Fruit fly (Drosophila melanogaster): Measurements from ENCODE around the gene CG18273.

The CG18273 gene

dm6 chrX:526479-527071, 39.2 kb upstream of the CG18273 start (continued):
- no peak for TF ChIP-seq CkIIα-i1 (GFP tag; IDR thresholded peaks at IDR 0.05)
- no peak for TF ChIP-seq E2f2 (GFP tag; IDR thresholded peaks at IDR 0.05)
- peak; percentile 46 for TF ChIP-seq Xbp1 (GFP tag; optimal IDR thresholded peaks at IDR 0.05)
- peak; percentile 69 for TF ChIP-seq CG33557 (GFP tag; optimal IDR thresholded peaks at IDR 0.05)
- no peak for TF ChIP-seq Dek (tag; optimal IDR thresholded peaks at IDR 0.05)
- peak; percentile 88 for TF ChIP-seq CG1603 (tag; optimal IDR thresholded peaks at IDR 0.05)
- TF ChIP-seq HmgD (GFP tag; optimal IDR thresholded peaks at IDR 0.05): peak; percentile 8
- no peak for TF ChIP-seq slou (GFP tag; optimal IDR thresholded peaks at IDR 0.05)
- no peak for TF ChIP-seq Hand (GFP tag; optimal IDR thresholded peaks at IDR 0.05)
- no peak for TF ChIP-seq CG11723 (GFP tag; optimal IDR thresholded peaks at IDR 0.05)
- TF ChIP-seq kah (GFP tag; optimal IDR thresholded peaks at IDR 0.05): no peak
- TF ChIP-seq pb (GFP tag; optimal IDR thresholded peaks at IDR 0.05): no peak
- no peak for TF ChIP-seq CG3065 (GFP tag; optimal IDR thresholded peaks at IDR 0.05)
- TF ChIP-seq B-H1 (GFP tag; IDR thresholded peaks at IDR 0.05): no peak
- peak; percentile 38 for TF ChIP-seq Mad (GFP tag; optimal IDR thresholded peaks at IDR 0.05)
- peak; percentile 43 for TF ChIP-seq CG10462 (GFP tag; optimal IDR thresholded peaks at IDR 0.05)
- peak; percentile 22 for TF ChIP-seq CG2678 (tag; optimal IDR thresholded peaks at IDR 0.05)
- TF ChIP-seq NC2α (GFP tag; optimal IDR thresholded peaks at IDR 0.05): peak; percentile 64
- peak; percentile 68 for TF ChIP-seq Hsf (GFP tag; optimal IDR thresholded peaks at IDR 0.05)
- peak; percentile 47 for TF ChIP-seq CG7556 (GFP tag; optimal IDR thresholded peaks at IDR 0.05)
- peak; percentile 93 for TF ChIP-seq CG4404 (GFP tag; IDR thresholded peaks at IDR 0.05)
- no peak for TF ChIP-seq fd64A (GFP tag; optimal IDR thresholded peaks at IDR 0.05)
- no peak for TF ChIP-seq CG12299 (tag; optimal IDR thresholded peaks at IDR 0.05)
- peak; percentile 68 for TF ChIP-seq pnt (GFP tag; optimal IDR thresholded peaks at IDR 0.05)
- no peak for TF ChIP-seq CG14965 (GFP tag; optimal IDR thresholded peaks at IDR 0.05; ENCODE audit: borderline replicate concordance)
- TF ChIP-seq H2.0 (GFP tag; IDR thresholded peaks at IDR 0.05): no peak
- TF ChIP-seq CG34224 (GFP tag; IDR thresholded peaks at IDR 0.05; ENCODE audit: partially characterized antibody): no peak
- no peak for TF ChIP-seq peb (GFP tag; IDR thresholded peaks at IDR 0.05)
- TF ChIP-seq NfI (GFP tag; optimal IDR thresholded peaks at IDR 0.05): no peak
- TF ChIP-seq CG1024 (GFP tag; IDR thresholded peaks at IDR 0.05): 0 out of 2 replicates have a peak, but pooled peaks have one; percentile 29
- TF ChIP-seq inv (GFP tag; IDR thresholded peaks at IDR 0.05; ENCODE audit: partially characterized antibody): no peak
- no peak for TF ChIP-seq CG14441 (GFP tag; IDR thresholded peaks at IDR 0.05)
- no peak for TF ChIP-seq Hr78 (GFP tag; optimal IDR thresholded peaks at IDR 0.05)
- no peak for TF ChIP-seq Myb (GFP tag; optimal IDR thresholded peaks at IDR 0.05)
- TF ChIP-seq CG9727 (GFP tag; optimal IDR thresholded peaks at IDR 0.05): peak; percentile 92
- peak; percentile 22 for TF ChIP-seq CG18476 (GFP tag; optimal IDR thresholded peaks at IDR 0.05)
- peak; percentile 37 for TF ChIP-seq unpg (GFP tag; optimal IDR thresholded peaks at IDR 0.05)
- TF ChIP-seq exex (tag; optimal IDR thresholded peaks at IDR 0.05): no peak
- TF ChIP-seq Vsx1 (GFP tag; optimal IDR thresholded peaks at IDR 0.05): no peak
- TF ChIP-seq gem (tag; optimal IDR thresholded peaks at IDR 0.05): peak; percentile 75
- no peak for TF ChIP-seq HLH4C (GFP tag; IDR thresholded peaks at IDR 0.05; ENCODE audit: partially characterized antibody)
- no peak for TF ChIP-seq vnd (GFP tag; IDR thresholded peaks at IDR 0.05; ENCODE audit: partially characterized antibody)
- TF ChIP-seq cad (GFP tag; optimal IDR thresholded peaks at IDR 0.05): no peak
- no peak for TF ChIP-seq ATbp (GFP tag; optimal IDR thresholded peaks at IDR 0.05)
- no peak for TF ChIP-seq CG17186 (GFP tag; optimal IDR thresholded peaks at IDR 0.05)
- TF ChIP-seq lab (GFP tag; optimal IDR thresholded peaks at IDR 0.05): no peak
- TF ChIP-seq eyg (GFP tag; optimal IDR thresholded peaks at IDR 0.05): no peak
- TF ChIP-seq CG13894 (tag; optimal IDR thresholded peaks at IDR 0.05): peak; percentile 25
- peak; percentile 77 for TF ChIP-seq Side (GFP tag; optimal IDR thresholded peaks at IDR 0.05)
- no peak for TF ChIP-seq Nf-YC (tag; optimal IDR thresholded peaks at IDR 0.05)

Data from whole organism, embryonic.